Worm (Caenorhabditis elegans) whole organism, L4 larva: ENCODE results near the gene capg-2.

Experiments used
- F10B5.3 ChIP-seq: sonication (generic microtip); optimal IDR thresholded peaks from 2 replicates; lab custom pipeline; 2016; ENCODE audit warnings: mild to moderate bottlenecking, missing genetic modification characterization, missing compliant biosample characterization
- F37D6.2 ChIP-seq: sonication (generic microtip); optimal IDR thresholded peaks from 2 replicates; lab custom pipeline; 2016; ENCODE audit warnings: mild to moderate bottlenecking, missing genetic modification characterization, missing compliant biosample characterization
- F49E8.2 ChIP-seq: sonication (generic microtip); optimal IDR thresholded peaks from 2 replicates; lab custom pipeline; 2016; ENCODE audit warnings: missing compliant biosample characterization, mild to moderate bottlenecking, missing genetic modification characterization, borderline replicate concordance
- T20F7.1 ChIP-seq: fragments of 200-800 bp; sonication (Bioruptor generic); optimal IDR thresholded peaks from 2 replicates; lab custom pipeline; 2018; ENCODE audit warnings: mild to moderate bottlenecking, missing genetic modification characterization, missing compliant biosample characterization
- Y48G9A.11 ChIP-seq: fragments of 200-800 bp; sonication (Bioruptor generic); IDR thresholded peaks from 2 replicates; pipeline ENCODE4 v1.3.6; 2022; ENCODE audit warnings: missing genetic modification reagents, missing genetic modification characterization, missing compliant biosample characterization
- ZK546.5 ChIP-seq, 2 experiments: sonication (generic microtip); optimal IDR thresholded peaks; 2 replicates each; lab custom pipeline; 2017; ENCODE audit warnings: missing biosample characterization in 2 of 2, missing genetic modification characterization in 2 of 2
- attf-4 ChIP-seq: sonication (generic microtip); optimal IDR thresholded peaks from 3 replicates; lab custom pipeline; 2017; ENCODE audit warnings: missing biosample characterization, missing genetic modification characterization
- ceh-20 ChIP-seq: fragments of 200-800 bp; sonication (Bioruptor generic); IDR thresholded peaks from 2 replicates; pipeline ENCODE4 v1.3.6; 2022; ENCODE audit warnings: missing genetic modification reagents, missing genetic modification characterization, missing compliant biosample characterization
- ceh-82 ChIP-seq: sonication (generic microtip); optimal IDR thresholded peaks from 2 replicates; lab custom pipeline; 2017; ENCODE audit warnings: missing biosample characterization, missing genetic modification characterization
- cey-2 ChIP-seq: sonication (generic microtip); optimal IDR thresholded peaks from 3 replicates; lab custom pipeline; 2017; ENCODE audit warnings: missing genetic modification characterization, mild to moderate bottlenecking, missing compliant biosample characterization, antibody characterized with exemption, borderline replicate concordance; ENCODE audit not compliant: insufficient read depth
- ctbp-1 ChIP-seq: fragments of 200-800 bp; sonication (Bioruptor generic); IDR thresholded peaks from 2 replicates; pipeline ENCODE4 v1.3.6; 2022; ENCODE audit warnings: missing genetic modification reagents, missing genetic modification characterization, missing compliant biosample characterization
- daf-16 ChIP-seq, 3 experiments: sonication (generic microtip); optimal IDR thresholded peaks; 2 replicates each; lab custom pipeline; 2016 to 2017; ENCODE audit warnings: missing genetic modification characterization in 3 of 3, missing genetic modification reagents in 3 of 3, mild to moderate bottlenecking in 2 of 3, missing compliant biosample characterization in 2 of 3, missing biosample characterization in 1 of 3, moderate library complexity in 1 of 3
- dmd-6 ChIP-seq: fragments of 200-800 bp; sonication (Bioruptor generic); IDR thresholded peaks from 2 replicates; pipeline ENCODE4 v1.3.6; 2022; ENCODE audit warnings: missing genetic modification reagents, missing genetic modification characterization, missing compliant biosample characterization
- dmd-8 ChIP-seq: fragments of 200-800 bp; sonication (Bioruptor generic); IDR thresholded peaks from 2 replicates; pipeline ENCODE4 v1.3.6; 2022; ENCODE audit warnings: missing genetic modification characterization, missing compliant biosample characterization
- dmd-9 ChIP-seq: fragments of 200-800 bp; sonication (Bioruptor generic); IDR thresholded peaks from 2 replicates; pipeline ENCODE4 v1.3.6; 2022; ENCODE audit warnings: missing genetic modification reagents, missing genetic modification characterization, missing compliant biosample characterization
- dpl-1 ChIP-seq: fragments of 150-350 bp; optimal IDR thresholded peaks from 2 replicates; lab custom pipeline; 2014; ENCODE audit warnings: missing biosample characterization, missing genetic modification reagents, missing genetic modification characterization
- egl-27 ChIP-seq: sonication (generic microtip); optimal IDR thresholded peaks from 3 replicates; lab custom pipeline; 2017; ENCODE audit warnings: missing biosample characterization, missing genetic modification reagents, missing genetic modification characterization
- fos-1 ChIP-seq: fragments of 150-350 bp; optimal IDR thresholded peaks from 2 replicates; lab custom pipeline; 2014; ENCODE audit warnings: missing biosample characterization, missing genetic modification characterization
- hlh-11 ChIP-seq: fragments of 200-800 bp; sonication (Bioruptor generic); optimal IDR thresholded peaks from 2 replicates; lab custom pipeline; 2018; ENCODE audit warnings: mild to moderate bottlenecking, missing genetic modification characterization, missing compliant biosample characterization
- hlh-30 ChIP-seq: sonication (generic microtip); optimal IDR thresholded peaks from 2 replicates; lab custom pipeline; 2017; ENCODE audit warnings: antibody characterized with exemption, mild to moderate bottlenecking, missing genetic modification characterization, missing compliant biosample characterization; ENCODE audit not compliant: insufficient read depth
- lin-13 ChIP-seq: fragments of 150-350 bp; optimal IDR thresholded peaks from 2 replicates; lab custom pipeline; 2014; ENCODE audit warnings: missing biosample characterization, missing genetic modification reagents, missing genetic modification characterization
- lin-15B ChIP-seq: fragments of 150-350 bp; sonication (generic microtip); optimal IDR thresholded peaks from 3 replicates; lab custom pipeline; 2014; ENCODE audit warnings: missing biosample characterization, missing genetic modification characterization
- lir-3 ChIP-seq: sonication (generic microtip); optimal IDR thresholded peaks from 2 replicates; lab custom pipeline; 2016; ENCODE audit warnings: mild to moderate bottlenecking, missing genetic modification characterization, missing compliant biosample characterization
- mdl-1 ChIP-seq, 2 experiments: fragments of 150-350 bp in 1 of 2; sonication (generic microtip) in 1 of 2; optimal IDR thresholded peaks; 2 replicates each; lab custom pipeline; 2014 to 2017; ENCODE audit warnings: missing biosample characterization in 2 of 2, missing genetic modification characterization in 2 of 2
- mdt-29 ChIP-seq: fragments of 200-800 bp; sonication (Bioruptor generic); IDR thresholded peaks from 2 replicates; pipeline ENCODE4 v1.3.6; 2022; ENCODE audit warnings: missing genetic modification reagents, missing genetic modification characterization, missing compliant biosample characterization
- mes-2 ChIP-seq: sonication (generic microtip); optimal IDR thresholded peaks from 2 replicates; lab custom pipeline; 2016; ENCODE audit warnings: missing genotype, mild to moderate bottlenecking, missing genetic modification characterization, missing compliant biosample characterization; ENCODE audit not compliant: poor library complexity, severe bottlenecking
- mxl-3 ChIP-seq: fragments of 200-800 bp; sonication (Bioruptor generic); optimal IDR thresholded peaks from 2 replicates; lab custom pipeline; 2018; ENCODE audit warnings: mild to moderate bottlenecking, missing genetic modification characterization, missing compliant biosample characterization
- nhr-10 ChIP-seq: fragments of 150-350 bp; optimal IDR thresholded peaks from 2 replicates; lab custom pipeline; 2014; ENCODE audit warnings: missing biosample characterization, missing genetic modification characterization
- nhr-237 ChIP-seq: sonication (generic microtip); optimal IDR thresholded peaks from 2 replicates; lab custom pipeline; 2017; ENCODE audit warnings: missing biosample characterization, missing genetic modification characterization
- nhr-28 ChIP-seq: fragments of 150-350 bp; optimal IDR thresholded peaks from 2 replicates; lab custom pipeline; 2014; ENCODE audit warnings: missing biosample characterization, missing genetic modification characterization
- nhr-76 ChIP-seq: fragments of 150-350 bp; optimal IDR thresholded peaks from 2 replicates; lab custom pipeline; 2014; ENCODE audit warnings: missing biosample characterization, missing genetic modification characterization
- nhr-77 ChIP-seq: fragments of 150-350 bp; optimal IDR thresholded peaks from 2 replicates; lab custom pipeline; 2014; ENCODE audit warnings: missing biosample characterization, missing genetic modification characterization
- pqm-1 ChIP-seq: sonication (generic microtip); optimal IDR thresholded peaks from 2 replicates; lab custom pipeline; 2017; ENCODE audit warnings: missing biosample characterization, missing genetic modification characterization
- sdz-12 ChIP-seq: fragments of 200-800 bp; sonication (Bioruptor generic); optimal IDR thresholded peaks from 2 replicates; lab custom pipeline; 2018; ENCODE audit warnings: mild to moderate bottlenecking, missing genetic modification characterization, missing compliant biosample characterization
- set-16 ChIP-seq: fragments of 200-800 bp; sonication (Bioruptor generic); IDR thresholded peaks from 2 replicates; pipeline ENCODE4 v1.3.6; 2022; ENCODE audit warnings: missing genetic modification reagents, missing genetic modification characterization, missing compliant biosample characterization
- snpc-1.2 ChIP-seq: fragments of 200-800 bp; sonication (Bioruptor generic); IDR thresholded peaks from 2 replicates; pipeline ENCODE4 v1.3.6; 2022; ENCODE audit warnings: missing genetic modification reagents, missing genetic modification characterization, missing compliant biosample characterization
- snpc-4 ChIP-seq: fragments of 150-350 bp; optimal IDR thresholded peaks from 2 replicates; lab custom pipeline; 2014; ENCODE audit warnings: missing biosample characterization, missing genetic modification characterization
- tra-1 ChIP-seq: fragments of 200-800 bp; sonication (Bioruptor generic); IDR thresholded peaks from 2 replicates; pipeline ENCODE4 v1.3.6; 2022; ENCODE audit warnings: missing genetic modification reagents, missing genetic modification characterization, missing compliant biosample characterization
- unc-130 ChIP-seq: sonication (generic microtip); optimal IDR thresholded peaks from 2 replicates; lab custom pipeline; 2016; ENCODE audit warnings: missing genetic modification reagents, missing genetic modification characterization, missing compliant biosample characterization
- unc-39 ChIP-seq: sonication (generic microtip); optimal IDR thresholded peaks from 2 replicates; lab custom pipeline; 2017; ENCODE audit warnings: missing biosample characterization, missing genetic modification characterization
- unc-62 ChIP-seq, 3 experiments: fragments of 150-350 bp in 1 of 3; sonication (generic microtip); optimal IDR thresholded peaks in 2 of 3; peaks in 1 of 3; 1 replicate in 1 of 3; 2 replicates in 2 of 3; lab custom pipeline; 2014 to 2017; ENCODE audit warnings: missing biosample characterization in 3 of 3, missing genetic modification characterization in 3 of 3, missing genetic modification reagents in 3 of 3, missing genotype in 1 of 3
- zfp-2 ChIP-seq: sonication (generic microtip); optimal IDR thresholded peaks from 2 replicates; lab custom pipeline; 2016; ENCODE audit warnings: mild to moderate bottlenecking, missing genetic modification characterization, missing compliant biosample characterization

The capg-2 gene

ce11 chrV:12291587-12291986 lies 19.9 kb downstream of the capg-2 start, which contains the start of the genes srpa-68 and srh-16 (continued):
- TF ChIP-seq cey-2 (tag; lab: Kevin White, UChicago) (no peak), set-16 (no peak), attf-4 (tag; lab: Kevin White, UChicago) (no peak), zfp-2 (tag; lab: Kevin White, UChicago) (no peak), T20F7.1 (GFP tag; lab: Kevin White, UChicago) (peak; percentile 86), Y48G9A.11 (GFP tag; lab: Robert Waterston, UW) (peak; percentile 86), unc-130 (GFP tag; lab: Kevin White, UChicago) (peak; percentile 59), unc-39 (tag; lab: Kevin White, UChicago) (no peak), hlh-11 (tag; lab: Kevin White, UChicago) (peak; percentile 80), lir-3 (peak; percentile 36), dmd-9 (GFP tag; lab: Robert Waterston, UW) (no peak), dpl-1 (GFP tag; lab: Kevin White, UChicago) (peak; percentile 99), pqm-1 (tag; lab: Kevin White, UChicago) (peak; percentile 28), ZK546.5 (tag; optimal IDR thresholded peaks at IDR 0.05; lab: Kevin White, UChicago) (no peak), sdz-12 (no peak), snpc-4 (tag; lab: Kevin White, UChicago) (no peak), F49E8.2 (peak; percentile 69), ceh-82 (tag; lab: Kevin White, UChicago) (no peak), hlh-30 (tag; lab: Kevin White, UChicago) (peak; percentile 80), nhr-237 (no peak), daf-16 (GFP tag; optimal IDR thresholded peaks at IDR 0.05; lab: Kevin White, UChicago) (peak; percentile 33 to 50), daf-16 (tag; optimal IDR thresholded peaks at IDR 0.05; lab: Kevin White, UChicago) (peak; percentile 60), dmd-8 (GFP tag; lab: Robert Waterston, UW) (no peak), F37D6.2 (tag; lab: Kevin White, UChicago) (peak; percentile 71), lin-15B (tag; lab: Kevin White, UChicago) (peak; percentile 37), nhr-76 (tag; lab: Kevin White, UChicago) (peak; percentile 14), F10B5.3 (peak; percentile 79), lin-13 (GFP tag; lab: Kevin White, UChicago) (peak; percentile 74), mes-2 (peak; percentile 93)

DNA sequence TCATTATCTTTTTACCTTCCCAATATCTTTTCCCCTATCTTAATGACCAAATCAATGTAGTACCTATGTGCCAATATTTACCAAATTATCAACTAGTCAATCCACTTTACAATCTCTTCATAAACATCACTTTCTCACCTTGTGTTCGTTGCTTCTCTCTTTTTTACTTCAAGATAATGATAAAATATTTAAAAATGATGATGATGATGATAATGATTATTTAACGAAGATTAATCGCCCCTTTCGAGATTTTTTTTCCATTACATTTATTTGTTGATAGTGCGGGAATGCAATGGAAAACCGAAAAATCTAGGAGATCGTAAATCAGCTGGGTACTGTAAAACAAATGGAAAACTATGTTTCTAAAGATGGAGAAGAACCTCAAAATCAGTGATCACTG lies 22.4 kb downstream of the capg-2 start:
- TF ChIP-seq mdt-29 (GFP tag; lab: Robert Waterston, UW) = no peak
- TF ChIP-seq egl-27 (tag; lab: Kevin White, UChicago) = no peak
- no peak for TF ChIP-seq nhr-10
- peak in 1 of 2 experiments; percentile 79 for TF ChIP-seq unc-62 (GFP tag; optimal IDR thresholded peaks at IDR 0.05 in 1 of 2; lab: Kevin White, UChicago)
- TF ChIP-seq unc-62 (tag; optimal IDR thresholded peaks at IDR 0.05; lab: Kevin White, UChicago) = no peak
- TF ChIP-seq ceh-20 (GFP tag; lab: Robert Waterston, UW) = peak; percentile 34; the same call in 1 of the 2 replicates
- 0 out of 2 replicates have a peak, but pooled peaks have one; percentile 26 for TF ChIP-seq tra-1 (GFP tag; lab: Robert Waterston, UW)
- TF ChIP-seq fos-1 (tag; lab: Kevin White, UChicago) = no peak
- no peak for TF ChIP-seq unc-39 (tag; lab: Kevin White, UChicago)
- TF ChIP-seq snpc-1.2 = no peak
- TF ChIP-seq nhr-28 (tag; lab: Kevin White, UChicago) = peak; percentile 32
- TF ChIP-seq, all 104 proteins: peak for 4

DNA sequence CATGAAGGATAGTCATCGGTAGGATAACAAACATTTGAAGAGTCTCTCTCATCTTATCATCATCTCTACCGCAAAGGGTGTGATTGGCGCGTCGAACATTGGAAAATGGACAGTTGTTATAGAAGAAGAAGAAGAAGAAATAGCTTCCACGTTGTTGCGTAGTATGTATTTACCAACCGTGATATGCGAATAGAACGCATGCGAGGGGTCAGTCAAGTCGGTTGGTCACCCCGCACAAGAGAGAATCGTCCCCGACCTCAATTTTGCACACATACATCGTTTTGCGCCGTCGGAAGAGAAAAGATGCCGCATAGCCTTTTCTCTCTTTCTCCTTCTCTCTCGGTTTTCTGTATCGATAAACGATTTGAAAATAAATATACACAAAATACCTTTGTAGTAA lies 23.3 kb downstream of the capg-2 start:
- TF ChIP-seq mxl-3 (GFP tag; lab: Kevin White, UChicago) = peak; percentile 47
- TF ChIP-seq unc-62 (GFP tag; optimal IDR thresholded peaks at IDR 0.05 in 1 of 2; lab: Kevin White, UChicago) = peak in 1 of 2 experiments; percentile 93
- TF ChIP-seq unc-62 (tag; optimal IDR thresholded peaks at IDR 0.05; lab: Kevin White, UChicago) = no peak
- peak; percentile 8 for TF ChIP-seq hlh-11 (tag; lab: Kevin White, UChicago)
- TF ChIP-seq tra-1 (GFP tag; lab: Robert Waterston, UW) = no peak
- TF ChIP-seq ctbp-1 (GFP tag; lab: Robert Waterston, UW) = no peak
- no peak for TF ChIP-seq dmd-6 (GFP tag; lab: Robert Waterston, UW)
- TF ChIP-seq nhr-28 (tag; lab: Kevin White, UChicago) = peak; percentile 44
- TF ChIP-seq mdl-1 (tag; optimal IDR thresholded peaks at IDR 0.05; lab: Kevin White, UChicago) = peak in 1 of 2 experiments; percentile 39
- TF ChIP-seq nhr-77 (tag; lab: Kevin White, UChicago) = no peak
- no peak for TF ChIP-seq sdz-12
- TF ChIP-seq, all 104 proteins: peak for 5
